Worm (Caenorhabditis elegans) whole organism, early embryonic: ENCODE data around the gene srw-26.

ENCODE experiments used
- B0310.2 ChIP-seq: sonication (generic microtip); optimal IDR thresholded peaks from 2 replicates; lab custom pipeline; 2016; ENCODE audit warnings: mild to moderate bottlenecking, missing genetic modification characterization, missing compliant biosample characterization
- F13C5.2 ChIP-seq: sonication (generic microtip); optimal IDR thresholded peaks from 2 replicates; lab custom pipeline; 2017; ENCODE audit warnings: mild to moderate bottlenecking, missing genetic modification characterization, inconsistent platforms, missing compliant biosample characterization
- aly-1 ChIP-seq: sonication (generic microtip); optimal IDR thresholded peaks from 2 replicates; lab custom pipeline; 2016; ENCODE audit warnings: missing genetic modification characterization, missing compliant biosample characterization
- ama-1 ChIP-seq: fragments of 150-350 bp; optimal IDR thresholded peaks from 2 replicates; lab custom pipeline; 2014
- ceh-13 ChIP-seq: fragments of 200-800 bp; sonication (Bioruptor generic); optimal IDR thresholded peaks from 2 replicates; lab custom pipeline; 2018; ENCODE audit warnings: mild to moderate bottlenecking, missing genetic modification characterization, missing compliant biosample characterization
- ceh-36 ChIP-seq: sonication (generic microtip); optimal IDR thresholded peaks from 2 replicates; lab custom pipeline; 2016; ENCODE audit warnings: missing genetic modification characterization, inconsistent platforms, missing compliant biosample characterization
- ets-7 ChIP-seq: sonication (generic microtip); optimal IDR thresholded peaks from 2 replicates; lab custom pipeline; 2016; ENCODE audit warnings: missing genotype, missing genetic modification characterization, missing compliant biosample characterization
- flt-1 ChIP-seq: fragments of 200-800 bp; sonication (Bioruptor generic); IDR thresholded peaks from 2 replicates; pipeline ENCODE4 v1.3.6; 2022; ENCODE audit warnings: missing genetic modification characterization, missing compliant biosample characterization
- hmbx-1 ChIP-seq: sonication (generic microtip); optimal IDR thresholded peaks from 2 replicates; lab custom pipeline; 2016; ENCODE audit warnings: mild to moderate bottlenecking, missing genetic modification characterization, missing compliant biosample characterization
- hmg-4 ChIP-seq: fragments of 200-800 bp; sonication (Bioruptor generic); optimal IDR thresholded peaks from 2 replicates; lab custom pipeline; 2018; ENCODE audit warnings: mild to moderate bottlenecking, missing genetic modification characterization, missing compliant biosample characterization
- hnd-1 ChIP-seq: sonication (generic microtip); optimal IDR thresholded peaks from 2 replicates; lab custom pipeline; 2016; ENCODE audit warnings: missing genetic modification characterization, missing compliant biosample characterization
- pes-1 ChIP-seq: fragments of 200-800 bp; sonication (Bioruptor generic); IDR thresholded peaks from 2 replicates; pipeline ENCODE4 v1.3.6; 2022; ENCODE audit warnings: missing genetic modification reagents, missing genetic modification characterization, missing compliant biosample characterization
- scrt-1 ChIP-seq: fragments of 200-800 bp; sonication (Bioruptor generic); IDR thresholded peaks from 2 replicates; pipeline ENCODE4 v1.3.6; 2022; ENCODE audit warnings: missing genetic modification characterization, missing compliant biosample characterization
- sea-1 ChIP-seq: fragments of 200-800 bp; sonication (Bioruptor generic); conservative IDR thresholded peaks from 2 replicates; pipeline ENCODE4 v1.3.6; 2022; ENCODE audit warnings: missing genetic modification characterization, missing compliant biosample characterization
- tbx-11 ChIP-seq: fragments of 200-800 bp; sonication (Bioruptor generic); IDR thresholded peaks from 2 replicates; pipeline ENCODE4 v1.3.6; 2022; ENCODE audit warnings: missing genetic modification characterization, missing compliant biosample characterization
- tbx-37 ChIP-seq: fragments of 200-800 bp; sonication (Bioruptor generic); conservative IDR thresholded peaks from 2 replicates; pipeline ENCODE4 v1.3.6; 2022; ENCODE audit warnings: missing genetic modification reagents, missing genetic modification characterization, missing compliant biosample characterization
- tra-4 ChIP-seq: sonication (generic microtip); optimal IDR thresholded peaks from 2 replicates; lab custom pipeline; 2017; ENCODE audit warnings: missing genetic modification characterization, missing compliant biosample characterization

The srw-26 gene

DNA sequence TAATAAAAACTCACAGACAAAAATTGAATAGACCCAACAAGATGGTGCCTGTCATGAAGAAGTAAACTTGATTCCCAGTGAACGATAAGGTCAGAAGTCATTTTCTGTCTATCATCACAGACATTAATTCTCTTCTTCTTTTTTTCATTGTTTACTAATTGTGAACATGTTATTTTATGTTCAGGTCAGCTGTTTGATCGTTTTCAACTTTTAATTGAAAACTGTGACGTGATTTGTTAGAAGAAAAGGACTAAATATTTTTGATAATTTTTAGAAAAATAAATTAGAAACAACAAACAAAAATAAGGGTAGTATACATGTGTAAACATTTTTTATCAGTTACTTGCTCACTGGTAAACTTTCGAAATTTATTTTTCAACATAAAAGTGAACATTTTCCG is 37.4 kb upstream of the srw-26 start, which contains the start of gene F36G9.7:
Gene F36G9.7, minus strand, starts transcription at position 101 of the 400 bp plus-strand sequence.
- TF ChIP-seq scrt-1 (GFP tag; lab: Robert Waterston, UW) (no peak), tra-4 (tag; lab: Kevin White, UChicago) (no peak), flt-1 (no peak), F13C5.2 (tag; lab: Kevin White, UChicago) (no peak), aly-1 (tag; lab: Kevin White, UChicago) (no peak), ets-7 (no peak), hnd-1 (no peak), ama-1 (no peak)

- TF ChIP-seq ets-7 (no peak), sea-1 (GFP tag; lab: Robert Waterston, UW) (no peak), pes-1 (GFP tag; lab: Robert Waterston, UW) (no peak), ceh-13 (no peak), aly-1 (tag; lab: Kevin White, UChicago) (no peak), hmbx-1 (tag; lab: Kevin White, UChicago) (no peak), tbx-37 (no peak), tbx-11 (GFP tag; lab: Robert Waterston, UW) (no peak), scrt-1 (GFP tag; lab: Robert Waterston, UW) (no peak), flt-1 (no peak), ama-1 (no peak), F13C5.2 (tag; lab: Kevin White, UChicago) (no peak), hnd-1 (no peak)
Measured at ce11 chrV:15967542-15967941, 35.3 kb upstream of the srw-26 start, which contains the start of gene sri-1. Gene sri-1, minus strand, starts transcription at chrV:15967642.

ce11 chrV:15965114-15965513 is 32.8 kb upstream of the srw-26 start, which contains the start of gene sri-2:
Gene sri-2, minus strand, starts transcription at chrV:15965214.
- TF ChIP-seq ceh-13 (no peak), scrt-1 (GFP tag; lab: Robert Waterston, UW) (no peak), hmg-4 (GFP tag; lab: Kevin White, UChicago) (no peak), tbx-11 (GFP tag; lab: Robert Waterston, UW) (no peak), ceh-36 (tag; lab: Kevin White, UChicago) (no peak), hnd-1 (no peak), B0310.2 (tag; lab: Kevin White, UChicago) (no peak), pes-1 (GFP tag; lab: Robert Waterston, UW) (no peak), sea-1 (GFP tag; lab: Robert Waterston, UW) (no peak), tra-4 (tag; lab: Kevin White, UChicago) (no peak), ets-7 (no peak), ama-1 (no peak)

ce11 chrV:15959456-15959855 is 27.2 kb upstream of the srw-26 start:
- TF ChIP-seq scrt-1 (GFP tag; lab: Robert Waterston, UW) (no peak), ama-1 (no peak), ceh-36 (tag; lab: Kevin White, UChicago) (no peak), tbx-37 (no peak), flt-1 (no peak), ceh-13 (no peak), sea-1 (GFP tag; lab: Robert Waterston, UW) (no peak), aly-1 (tag; lab: Kevin White, UChicago) (no peak), hmg-4 (GFP tag; lab: Kevin White, UChicago) (no peak), F13C5.2 (tag; lab: Kevin White, UChicago) (no peak), tra-4 (tag; lab: Kevin White, UChicago) (no peak), hmbx-1 (tag; lab: Kevin White, UChicago) (no peak), pes-1 (GFP tag; lab: Robert Waterston, UW) (no peak)

DNA sequence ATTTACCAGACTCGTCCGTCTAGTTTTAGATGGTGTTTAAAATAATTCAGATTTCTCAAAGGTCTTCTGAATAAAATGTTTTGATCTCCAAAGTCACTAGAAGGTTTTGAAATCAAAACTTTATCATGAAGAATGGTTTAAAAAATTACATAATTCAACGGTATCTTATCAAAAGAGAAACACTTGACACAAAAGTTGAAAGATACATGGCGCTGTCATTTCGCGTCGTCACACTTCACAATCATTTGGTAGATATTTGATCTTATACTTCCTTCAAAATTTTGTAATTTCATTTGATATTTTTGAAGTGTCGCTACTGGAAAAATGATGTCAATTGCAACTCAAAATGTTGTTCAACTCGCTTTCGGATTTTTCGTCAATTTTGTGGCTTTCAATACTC is 24.8 kb upstream of the srw-26 start, which contains the start of gene F36G9.3:
Gene F36G9.3, plus strand, starts transcription at position 301 of the 400 bp plus-strand sequence.
- TF ChIP-seq flt-1 (no peak), tbx-37 (no peak), ceh-36 (tag; lab: Kevin White, UChicago) (no peak), hmg-4 (GFP tag; lab: Kevin White, UChicago) (no peak), hmbx-1 (tag; lab: Kevin White, UChicago) (no peak), ceh-13 (no peak), scrt-1 (GFP tag; lab: Robert Waterston, UW) (no peak), pes-1 (GFP tag; lab: Robert Waterston, UW) (no peak), tra-4 (tag; lab: Kevin White, UChicago) (no peak), B0310.2 (tag; lab: Kevin White, UChicago) (no peak)

- TF ChIP-seq pes-1 (GFP tag; lab: Robert Waterston, UW) (no peak), F13C5.2 (tag; lab: Kevin White, UChicago) (no peak)
Measured at ce11 chrV:15955497-15955896, 23.2 kb upstream of the srw-26 start, which contains the start of gene srh-186. Gene srh-186, plus strand, starts transcription at chrV:15955797.

ce11 chrV:15954932-15955331 is 22.6 kb upstream of the srw-26 start, which contains the start of gene srw-57:
Gene srw-57, minus strand, starts transcription at chrV:15955032.
- no peak for TF ChIP-seq pes-1 (GFP tag; lab: Robert Waterston, UW)
- no peak for TF ChIP-seq tra-4 (tag; lab: Kevin White, UChicago)
- TF ChIP-seq tbx-37: no peak
- TF ChIP-seq scrt-1 (GFP tag; lab: Robert Waterston, UW): no peak
- no peak for TF ChIP-seq aly-1 (tag; lab: Kevin White, UChicago)
- no peak for TF ChIP-seq sea-1 (GFP tag; lab: Robert Waterston, UW)
- TF ChIP-seq tbx-11 (GFP tag; lab: Robert Waterston, UW): no peak
- TF ChIP-seq B0310.2 (tag; lab: Kevin White, UChicago): no peak
- TF ChIP-seq flt-1: no peak
- no peak for TF ChIP-seq hnd-1
- no peak for TF ChIP-seq ceh-13
- no peak for TF ChIP-seq hmg-4 (GFP tag; lab: Kevin White, UChicago)
- no peak for TF ChIP-seq ets-7

ce11 chrV:15952762-15953161 is 20.5 kb upstream of the srw-26 start, which contains the start of gene srw-56:
Gene srw-56, minus strand, starts transcription at chrV:15952862.
- no peak for TF ChIP-seq tbx-11 (GFP tag; lab: Robert Waterston, UW)
- no peak for TF ChIP-seq ceh-13
- no peak for TF ChIP-seq tbx-37
- TF ChIP-seq scrt-1 (GFP tag; lab: Robert Waterston, UW): no peak
- no peak for TF ChIP-seq aly-1 (tag; lab: Kevin White, UChicago)
- no peak for TF ChIP-seq hmg-4 (GFP tag; lab: Kevin White, UChicago)
- no peak for TF ChIP-seq B0310.2 (tag; lab: Kevin White, UChicago)
- TF ChIP-seq flt-1: no peak
- no peak for TF ChIP-seq hnd-1
- TF ChIP-seq ceh-36 (tag; lab: Kevin White, UChicago): no peak
- no peak for TF ChIP-seq hmbx-1 (tag; lab: Kevin White, UChicago)
- no peak for TF ChIP-seq sea-1 (GFP tag; lab: Robert Waterston, UW)
- TF ChIP-seq tra-4 (tag; lab: Kevin White, UChicago): no peak
- TF ChIP-seq ets-7: no peak
- TF ChIP-seq F13C5.2 (tag; lab: Kevin White, UChicago): no peak
- TF ChIP-seq ama-1: no peak
- no peak for TF ChIP-seq pes-1 (GFP tag; lab: Robert Waterston, UW)
